Worm (Caenorhabditis elegans) whole organism, L4/young adult: ENCODE results near the gene srh-284.

Source experiments
- W03F9.2 ChIP-seq: fragments of 150-350 bp; optimal IDR thresholded peaks from 2 replicates; lab custom pipeline; 2014; ENCODE audit warnings: missing biosample characterization, missing genetic modification characterization
- dao-5 ChIP-seq: sonication (generic microtip); optimal IDR thresholded peaks from 2 replicates; lab custom pipeline; 2016; ENCODE audit warnings: missing genotype, missing genetic modification characterization, moderate library complexity, missing compliant biosample characterization
- him-1 ChIP-seq: sonication (generic microtip); optimal IDR thresholded peaks from 2 replicates; lab custom pipeline; 2016; ENCODE audit warnings: missing genotype, missing genetic modification reagents, missing genetic modification characterization, missing compliant biosample characterization

The srh-284 gene

ce11 chrV:17755592-17755991 lies 11.8 kb upstream of the srh-284 start, which contains the start of gene pgp-9:
pgp-9 (plus strand) TSS chrV:17755892.
- no peak for TF ChIP-seq dao-5 (tag; lab: Kevin White, UChicago)
- TF ChIP-seq him-1 (tag; lab: Kevin White, UChicago), result no peak
- TF ChIP-seq W03F9.2 (tag; lab: Kevin White, UChicago), result no peak

- no peak for TF ChIP-seq dao-5 (tag; lab: Kevin White, UChicago)
- TF ChIP-seq him-1 (tag; lab: Kevin White, UChicago), result no peak
- TF ChIP-seq W03F9.2 (tag; lab: Kevin White, UChicago), result no peak
These were observed 2.3 kb upstream of the srh-284 start, which contains the start of the genes C47A10.16 and srh-283 for ce11 chrV:17765077-17765476. C47A10.16 (minus strand) TSS chrV:17765177. srh-283 (plus strand) TSS chrV:17765348.

DNA sequence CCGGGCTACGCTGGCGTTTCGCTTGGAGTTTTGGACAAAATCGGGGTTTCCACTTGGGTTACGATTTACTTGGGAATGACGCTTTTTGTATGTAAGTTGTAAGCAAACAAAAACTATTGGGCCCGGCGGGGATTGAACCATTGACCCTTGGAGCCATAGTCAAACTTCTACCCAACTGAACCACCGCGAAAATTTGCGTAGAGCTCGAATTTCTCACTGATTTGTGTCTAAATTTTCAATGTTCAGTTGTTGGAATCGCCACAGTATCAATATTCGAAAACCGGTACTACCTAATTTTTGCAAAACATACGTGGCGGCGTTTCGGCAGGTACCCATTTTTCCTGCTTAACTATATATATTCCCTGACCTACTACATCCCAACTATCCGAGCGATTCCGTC lies 419 bp downstream of the srh-284 start:
- no peak for TF ChIP-seq dao-5 (tag; lab: Kevin White, UChicago)
- no peak for TF ChIP-seq him-1 (tag; lab: Kevin White, UChicago)
- TF ChIP-seq W03F9.2 (tag; lab: Kevin White, UChicago), result no peak

ce11 chrV:17773108-17773507 lies 5.8 kb downstream of the srh-284 start, which contains the start of gene sre-21:
sre-21 (minus strand) TSS chrV:17773208.
- TF ChIP-seq dao-5 (tag; lab: Kevin White, UChicago) (no peak), W03F9.2 (tag; lab: Kevin White, UChicago) (no peak), him-1 (tag; lab: Kevin White, UChicago) (no peak)

DNA sequence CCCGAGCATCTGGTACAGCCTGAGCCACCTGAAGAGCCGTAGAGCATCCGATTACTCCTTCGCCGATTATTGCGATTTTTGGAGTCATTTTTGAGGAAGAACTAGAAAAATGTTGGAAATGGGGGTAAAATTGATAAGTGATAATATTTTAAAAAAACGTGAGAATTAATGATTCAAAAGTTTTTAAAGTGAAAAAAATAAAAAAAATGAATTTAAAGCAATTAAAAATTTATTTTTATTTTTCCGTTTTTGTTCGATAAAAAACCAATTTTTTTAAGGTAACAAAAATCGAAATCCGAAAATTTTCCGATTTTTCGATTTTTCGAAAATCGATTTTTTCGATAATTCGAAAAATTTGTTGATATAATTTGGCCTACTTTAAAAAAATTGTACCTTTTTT lies 9.8 kb downstream of the srh-284 start, which contains the start of gene ddo-1:
Gene ddo-1 (minus strand): TSS at position 101 of the 400 bp plus-strand sequence.
- TF ChIP-seq him-1 (tag; lab: Kevin White, UChicago) (no peak), W03F9.2 (tag; lab: Kevin White, UChicago) (no peak), dao-5 (tag; lab: Kevin White, UChicago) (no peak)

ce11 chrV:17777624-17778023 lies 10.3 kb downstream of the srh-284 start, which contains the start of gene C47A10.12:
C47A10.12 (plus strand) TSS chrV:17777924.
- TF ChIP-seq him-1 (tag; lab: Kevin White, UChicago) (no peak), W03F9.2 (tag; lab: Kevin White, UChicago) (no peak), dao-5 (tag; lab: Kevin White, UChicago) (no peak)

DNA sequence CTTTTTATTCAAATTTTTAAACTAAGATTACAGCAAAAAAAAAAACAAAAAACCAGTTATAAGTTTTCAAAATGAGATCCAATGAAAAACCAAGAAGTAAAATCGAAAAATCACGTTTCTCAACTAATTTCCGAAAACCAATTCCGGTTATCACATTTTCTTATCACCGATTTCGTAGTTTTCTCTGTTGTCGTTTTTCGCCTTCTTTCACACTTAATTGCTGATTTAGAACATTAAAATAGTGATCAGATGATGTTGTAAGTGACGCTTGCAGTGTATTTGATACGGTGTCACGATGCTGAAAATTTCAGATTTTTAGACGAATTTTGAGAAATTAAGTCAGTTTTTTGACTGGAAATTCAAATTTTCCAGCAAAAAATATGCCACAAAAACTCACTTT lies 12.9 kb downstream of the srh-284 start:
- TF ChIP-seq W03F9.2 (tag; lab: Kevin White, UChicago) (no peak), him-1 (tag; lab: Kevin White, UChicago) (no peak), dao-5 (tag; lab: Kevin White, UChicago) (no peak)

DNA sequence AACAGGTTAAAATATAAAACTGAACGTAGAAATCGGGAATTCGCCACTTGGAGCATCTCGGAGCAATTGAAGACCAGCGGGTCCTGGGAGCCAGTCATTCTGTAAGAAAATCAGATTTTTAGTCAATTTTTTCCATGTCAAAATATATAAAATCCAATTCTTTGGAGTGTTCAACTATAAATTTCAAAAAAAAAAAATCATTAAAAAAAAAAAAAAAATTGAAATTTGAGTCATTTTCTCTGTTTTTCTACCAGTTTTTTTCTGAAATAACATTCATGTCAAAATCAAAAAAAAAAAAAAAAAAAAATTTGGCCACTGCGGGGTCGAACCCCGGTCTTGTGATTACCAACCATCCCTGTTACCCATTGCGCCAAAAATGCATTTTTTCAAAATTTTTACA lies 16.2 kb downstream of the srh-284 start, which contains the start of gene srab-12:
Gene srab-12 (minus strand): TSS at position 101 of the 400 bp plus-strand sequence.
- TF ChIP-seq dao-5 (tag; lab: Kevin White, UChicago) (no peak), him-1 (tag; lab: Kevin White, UChicago) (no peak), W03F9.2 (tag; lab: Kevin White, UChicago) (no peak)

ce11 chrV:17784363-17784762 lies 17.0 kb downstream of the srh-284 start:
- no peak for TF ChIP-seq dao-5 (tag; lab: Kevin White, UChicago)
- TF ChIP-seq him-1 (tag; lab: Kevin White, UChicago), result no peak
- TF ChIP-seq W03F9.2 (tag; lab: Kevin White, UChicago), result no peak

ce11 chrV:17790191-17790590 lies 22.8 kb downstream of the srh-284 start, which contains the start of gene srh-290:
srh-290 (plus strand) TSS chrV:17790491.
- no peak for TF ChIP-seq him-1 (tag; lab: Kevin White, UChicago)
- no peak for TF ChIP-seq dao-5 (tag; lab: Kevin White, UChicago)
- no peak for TF ChIP-seq W03F9.2 (tag; lab: Kevin White, UChicago)

ce11 chrV:17793986-17794385 lies 26.6 kb downstream of the srh-284 start, which contains the start of gene srh-289:
srh-289 (minus strand) TSS chrV:17794086.
- no peak for TF ChIP-seq W03F9.2 (tag; lab: Kevin White, UChicago)
- no peak for TF ChIP-seq dao-5 (tag; lab: Kevin White, UChicago)
- no peak for TF ChIP-seq him-1 (tag; lab: Kevin White, UChicago)

ce11 chrV:17795655-17796054 lies 28.3 kb downstream of the srh-284 start, which contains the start of gene srh-288:
srh-288 (minus strand) TSS chrV:17795755.
- no peak for TF ChIP-seq W03F9.2 (tag; lab: Kevin White, UChicago)
- TF ChIP-seq dao-5 (tag; lab: Kevin White, UChicago), result no peak
- no peak for TF ChIP-seq him-1 (tag; lab: Kevin White, UChicago)

DNA sequence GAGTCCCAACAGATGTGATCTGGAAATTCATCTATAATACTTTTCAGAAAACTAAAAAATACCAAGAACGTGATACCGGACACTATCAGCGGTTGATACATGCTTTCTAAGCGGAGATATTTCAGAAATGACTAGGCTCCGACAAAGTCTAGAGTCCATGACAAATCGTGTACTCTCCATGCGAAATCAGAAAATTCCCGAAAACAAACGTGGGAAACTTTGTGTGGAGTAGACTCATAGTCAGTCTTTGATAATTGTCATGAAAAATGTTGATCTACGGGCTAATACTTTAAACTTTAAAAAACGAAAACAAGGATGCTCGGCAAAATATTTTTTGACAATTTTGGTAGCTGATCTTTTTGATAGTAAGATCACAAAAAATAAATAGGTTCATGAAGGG lies 31.4 kb downstream of the srh-284 start, which contains the start of gene srx-18:
Gene srx-18 (minus strand): TSS at position 101 of the 400 bp plus-strand sequence.
- TF ChIP-seq dao-5 (tag; lab: Kevin White, UChicago) (no peak), W03F9.2 (tag; lab: Kevin White, UChicago) (no peak), him-1 (tag; lab: Kevin White, UChicago) (no peak)

DNA sequence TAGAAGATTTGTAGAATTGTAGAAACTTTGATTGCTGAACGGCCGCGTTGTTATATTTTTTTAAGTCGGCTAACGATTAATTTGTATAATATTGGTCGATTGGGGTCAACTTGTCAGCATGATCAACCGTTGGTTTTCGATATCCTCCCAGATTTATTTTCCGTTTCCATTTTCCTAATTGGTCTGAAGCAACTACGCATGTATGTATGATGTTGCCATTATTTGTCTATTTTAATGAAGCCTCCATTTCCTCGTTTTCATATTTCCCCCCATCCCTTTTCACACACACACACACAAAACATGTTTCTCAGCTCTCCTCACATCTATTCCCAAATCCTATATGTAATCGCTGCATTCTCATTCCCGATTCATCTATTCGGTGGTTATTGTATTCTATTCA lies 33.2 kb downstream of the srh-284 start, which contains the start of gene srh-287:
Gene srh-287 (plus strand): TSS at position 301 of the 400 bp plus-strand sequence.
- TF ChIP-seq W03F9.2 (tag; lab: Kevin White, UChicago), result no peak
- TF ChIP-seq dao-5 (tag; lab: Kevin White, UChicago), result no peak
- no peak for TF ChIP-seq him-1 (tag; lab: Kevin White, UChicago)
